Worm (Caenorhabditis elegans): ENCODE measurements around the gene srj-1.

- TF ChIP-seq ceh-28 (tag; optimal IDR thresholded peaks at IDR 0.05): no peak
- no peak for TF ChIP-seq elt-1 (tag; optimal IDR thresholded peaks at IDR 0.05)
- TF ChIP-seq unc-39 (tag; optimal IDR thresholded peaks at IDR 0.05): no peak
- no peak for TF ChIP-seq aly-2 (tag; optimal IDR thresholded peaks at IDR 0.05)
- TF ChIP-seq nhr-28 (tag; optimal IDR thresholded peaks at IDR 0.05): no peak
- no peak for TF ChIP-seq ZK546.5 (tag; optimal IDR thresholded peaks at IDR 0.05)
- TF ChIP-seq pha-4 (tag; optimal IDR thresholded peaks at IDR 0.05): no peak
- TF ChIP-seq fkh-10 (GFP tag; optimal IDR thresholded peaks at IDR 0.05): no peak
- no peak for TF ChIP-seq nhr-23 (tag; optimal IDR thresholded peaks at IDR 0.05)
- TF ChIP-seq unc-62 (GFP tag; optimal IDR thresholded peaks at IDR 0.05): no peak
These were observed 45.1 kb upstream of the srj-1 start for ce11 chrIV:12010377-12010776.
